Worm (Caenorhabditis elegans) whole organism, mixed stage, embryonic: ENCODE data around the gene ZK822.9.

ENCODE experiments used
- M03D4.4 ChIP-seq: sonication (generic microtip); optimal IDR thresholded peaks from 2 replicates; lab custom pipeline; 2017; ENCODE audit warnings: mild to moderate bottlenecking, missing genetic modification characterization, missing compliant biosample characterization
- ces-1 ChIP-seq: fragments of 150-350 bp; optimal IDR thresholded peaks from 2 replicates; lab custom pipeline; 2014; ENCODE audit warnings: missing biosample characterization, missing genetic modification reagents, missing genetic modification characterization
- elt-3 ChIP-seq: fragments of 150-350 bp; optimal IDR thresholded peaks from 2 replicates; lab custom pipeline; 2014; ENCODE audit warnings: missing biosample characterization, missing genetic modification characterization
- snpc-4 ChIP-seq: fragments of 150-350 bp; optimal IDR thresholded peaks from 2 replicates; lab custom pipeline; 2014; ENCODE audit warnings: missing biosample characterization, missing genetic modification characterization
- ztf-11 ChIP-seq: fragments of 150-350 bp; optimal IDR thresholded peaks from 2 replicates; lab custom pipeline; 2014; ENCODE audit warnings: missing biosample characterization, missing genetic modification characterization

DNA sequence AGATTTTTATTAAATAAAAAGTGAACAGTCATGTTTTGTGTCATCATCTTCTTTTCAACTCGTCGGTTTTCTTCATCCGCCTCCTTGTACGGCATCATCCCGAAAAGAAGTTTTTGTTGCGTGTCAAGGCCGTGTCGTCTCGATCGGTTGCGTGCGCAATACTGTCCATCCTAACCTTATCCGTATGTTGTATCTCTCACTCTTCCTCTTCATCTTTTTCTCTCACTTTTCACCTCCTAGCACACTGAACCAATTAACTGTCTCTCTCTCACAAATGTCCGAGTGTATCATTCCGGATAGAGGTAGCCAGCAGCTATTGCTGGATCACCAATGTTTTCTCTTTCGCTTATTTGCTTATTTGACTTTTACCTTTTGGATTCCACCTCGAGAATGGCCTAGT lies 32.3 kb upstream of the ZK822.9 start:
- no peak for TF ChIP-seq elt-3 (tag; lab: Kevin White, UChicago)
- TF ChIP-seq ces-1 (GFP tag; lab: Kevin White, UChicago) = no peak
- TF ChIP-seq snpc-4 (tag; lab: Kevin White, UChicago) = no peak
- TF ChIP-seq M03D4.4 (tag; lab: Kevin White, UChicago) = no peak
- no peak for TF ChIP-seq ztf-11 (tag; lab: Kevin White, UChicago)
